Worm (Caenorhabditis elegans): ENCODE measurements around the gene nhr-150.

The nhr-150 gene

ce11 chrV:15497731-15498130 lies 16.5 kb upstream of the nhr-150 start (continued):
- TF ChIP-seq zip-11 (GFP tag; IDR thresholded peaks at IDR 0.05): no peak
- no peak for TF ChIP-seq ceh-44 (GFP tag; IDR thresholded peaks at IDR 0.05)
- TF ChIP-seq D1046.2 (GFP tag; IDR thresholded peaks at IDR 0.05): 0 out of 2 replicates have a peak, but pooled peaks have one; percentile 36
- no peak for TF ChIP-seq mep-1 (tag; optimal IDR thresholded peaks at IDR 0.05)
- TF ChIP-seq Y105C5A.15 (GFP tag; IDR thresholded peaks at IDR 0.05): no peak
- no peak for TF ChIP-seq mdt-29 (GFP tag; IDR thresholded peaks at IDR 0.05)
- no peak for TF ChIP-seq Y75B8A.6 (GFP tag; IDR thresholded peaks at IDR 0.05)
- TF ChIP-seq dpl-1 (GFP tag; optimal IDR thresholded peaks at IDR 0.05): peak; percentile 37
- TF ChIP-seq ZK337.2 (GFP tag; IDR thresholded peaks at IDR 0.05): no peak
- TF ChIP-seq dmd-9 (GFP tag; IDR thresholded peaks at IDR 0.05): no peak
- no peak for TF ChIP-seq arid-1 (GFP tag; conservative IDR thresholded peaks at IDR 0.05)
- TF ChIP-seq ztf-7 (tag; optimal IDR thresholded peaks at IDR 0.05): no peak
- no peak for TF ChIP-seq ceh-20 (GFP tag; IDR thresholded peaks at IDR 0.05)
- TF ChIP-seq daf-16 (GFP tag; optimal IDR thresholded peaks at IDR 0.05): peak in 1 of 2 experiments; percentile 75
- TF ChIP-seq daf-16 (tag; optimal IDR thresholded peaks at IDR 0.05): peak; percentile 98

- no peak for TF ChIP-seq mdt-29 (GFP tag; IDR thresholded peaks at IDR 0.05)
- TF ChIP-seq nhr-10 (tag; optimal IDR thresholded peaks at IDR 0.05): no peak
- no peak for TF ChIP-seq tra-1 (GFP tag; IDR thresholded peaks at IDR 0.05)
- no peak for TF ChIP-seq zfp-2 (tag; optimal IDR thresholded peaks at IDR 0.05)
- no peak for TF ChIP-seq gei-8 (GFP tag; optimal IDR thresholded peaks at IDR 0.05)
- no peak for TF ChIP-seq nhr-76 (tag; optimal IDR thresholded peaks at IDR 0.05)
- TF ChIP-seq egl-27 (tag; optimal IDR thresholded peaks at IDR 0.05): no peak
- no peak for TF ChIP-seq fos-1 (tag; optimal IDR thresholded peaks at IDR 0.05)
- no peak for TF ChIP-seq rbr-2 (tag; optimal IDR thresholded peaks at IDR 0.05)
- no peak for TF ChIP-seq cey-2 (tag; optimal IDR thresholded peaks at IDR 0.05; ENCODE audit: borderline replicate concordance, insufficient read depth)
- no peak for TF ChIP-seq lsy-2 (tag; optimal IDR thresholded peaks at IDR 0.05)
- no peak for TF ChIP-seq ceh-82 (tag; optimal IDR thresholded peaks at IDR 0.05)
- no peak for TF ChIP-seq ceh-20 (GFP tag; IDR thresholded peaks at IDR 0.05)
- TF ChIP-seq dmd-6 (GFP tag; IDR thresholded peaks at IDR 0.05): no peak
- TF ChIP-seq mes-2 (tag; optimal IDR thresholded peaks at IDR 0.05; ENCODE audit: poor library complexity, severe bottlenecking): no peak
- no peak for TF ChIP-seq ceh-62 (tag; optimal IDR thresholded peaks at IDR 0.05)
- TF ChIP-seq T20F7.1 (GFP tag; optimal IDR thresholded peaks at IDR 0.05): no peak
- TF ChIP-seq fkh-10 (GFP tag; optimal IDR thresholded peaks at IDR 0.05): no peak
- no peak for TF ChIP-seq daf-8 (GFP tag; IDR thresholded peaks at IDR 0.05)
- TF ChIP-seq unc-130 (GFP tag; optimal IDR thresholded peaks at IDR 0.05): no peak
Observed at ce11 chrV:15495169-15495568, 13.9 kb upstream of the nhr-150 start, which contains the start of gene srh-219. Gene srh-219 (plus strand): TSS chrV:15495469.

DNA sequence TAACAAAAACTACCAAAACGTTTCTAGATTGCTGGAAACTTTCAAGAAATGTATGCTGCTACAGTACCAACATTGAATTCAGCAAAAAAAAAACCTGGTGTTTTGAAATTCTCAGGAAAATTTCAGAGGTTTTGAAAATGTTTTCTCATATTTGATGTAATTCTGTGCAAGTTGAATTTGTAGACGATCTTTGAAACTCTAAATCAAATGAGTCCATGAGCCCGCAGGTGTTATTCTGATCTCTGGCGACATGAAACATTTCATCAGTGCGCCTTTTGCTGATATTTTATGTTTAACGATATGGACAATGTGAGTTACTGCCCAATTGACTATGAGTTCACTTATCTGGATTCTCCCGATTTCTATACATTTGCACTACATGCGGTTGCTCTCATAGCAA lies 12.4 kb upstream of the nhr-150 start, which contains the start of gene srh-218:
srh-218 (plus strand) TSS at position 301 of the 400 bp plus-strand sequence.
- TF ChIP-seq ceh-44 (GFP tag; IDR thresholded peaks at IDR 0.05): no peak

DNA sequence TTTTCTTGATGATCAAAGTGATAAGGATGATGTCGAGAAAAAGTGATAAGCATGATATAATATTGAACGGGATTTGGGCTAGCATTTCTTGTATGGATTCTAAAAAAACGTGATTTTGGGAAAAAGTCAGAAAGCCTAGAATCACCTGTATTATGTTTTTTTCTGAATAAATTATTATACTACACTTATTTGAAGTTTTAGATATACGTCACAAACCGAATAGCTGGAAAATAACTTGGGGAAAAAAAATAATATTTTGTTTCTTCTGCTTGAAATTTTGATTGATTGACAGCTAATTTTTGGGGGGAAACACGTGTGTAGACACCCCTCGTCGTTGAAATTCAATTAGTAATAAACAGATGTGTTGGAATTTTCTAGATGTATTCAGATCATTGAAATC lies 11.3 kb upstream of the nhr-150 start, which contains the start of gene str-264:
str-264 (minus strand) TSS at position 101 of the 400 bp plus-strand sequence.
- TF ChIP-seq Y75B8A.6 (GFP tag; IDR thresholded peaks at IDR 0.05) (no peak), dpl-1 (GFP tag; optimal IDR thresholded peaks at IDR 0.05) (no peak), F44E2.7 (GFP tag; IDR thresholded peaks at IDR 0.05) (no peak), unc-62 (GFP tag; optimal IDR thresholded peaks at IDR 0.05 in 1 of 2) (no peak), unc-62 (tag; optimal IDR thresholded peaks at IDR 0.05) (no peak), egl-43 (GFP tag; IDR thresholded peaks at IDR 0.05) (no peak), lin-38 (GFP tag; IDR thresholded peaks at IDR 0.05) (no peak), nhr-237 (tag; optimal IDR thresholded peaks at IDR 0.05) (no peak), spr-3 (GFP tag; optimal IDR thresholded peaks at IDR 0.05) (no peak), php-3 (GFP tag; IDR thresholded peaks at IDR 0.05) (no peak), snpc-1.2 (GFP tag; IDR thresholded peaks at IDR 0.05) (no peak)

All from whole organism, L4 larva.